Fruit fly (Drosophila melanogaster) whole organism, adult: Measurements from ENCODE around the gene Tbc1d15-17.

Experiments
- CG33017 ChIP-seq: fragments of 200-800 bp; sonication (Bioruptor generic); optimal IDR thresholded peaks from 2 replicates; lab custom pipeline; 2018; ENCODE audit warnings: missing biosample characterization, mild to moderate bottlenecking, missing genetic modification characterization, moderate library complexity
- CG5204 ChIP-seq: fragments of 200-800 bp; sonication (Bioruptor generic); optimal IDR thresholded peaks from 2 replicates; lab custom pipeline; 2016; ENCODE audit warnings: missing biosample characterization, missing genetic modification characterization
- CG7045 ChIP-seq: fragments of 200-800 bp; sonication (Bioruptor generic); optimal IDR thresholded peaks from 2 replicates; lab custom pipeline; 2017; ENCODE audit warnings: missing biosample characterization, mild to moderate bottlenecking, missing genetic modification characterization
- Clk ChIP-seq: fragments of 200-800 bp; sonication (Bioruptor generic); optimal IDR thresholded peaks from 2 replicates; lab custom pipeline; 2017; ENCODE audit warnings: missing biosample characterization, missing genetic modification characterization
- Crg-1 ChIP-seq: fragments of 200-800 bp; sonication (Bioruptor generic); optimal IDR thresholded peaks from 2 replicates; lab custom pipeline; 2016; ENCODE audit warnings: missing biosample characterization, missing genetic modification characterization
- Hr96 ChIP-seq: fragments of 200-800 bp; sonication (Bioruptor generic); optimal IDR thresholded peaks from 2 replicates; lab custom pipeline; 2016; ENCODE audit warnings: missing biosample characterization, missing genetic modification characterization
- cic ChIP-seq: fragments of 200-800 bp; sonication (Bioruptor generic); optimal IDR thresholded peaks from 2 replicates; lab custom pipeline; 2017; ENCODE audit warnings: missing biosample characterization, mild to moderate bottlenecking, missing genetic modification characterization, moderate library complexity
- cnc ChIP-seq, 2 experiments: fragments of >200 bp; optimal IDR thresholded peaks; 2 replicates each; lab custom pipeline; 2017
- kay ChIP-seq: fragments of 200-800 bp; sonication (Bioruptor generic); peaks from one replicate; lab custom pipeline; 2016; ENCODE audit warnings: missing biosample characterization, missing genetic modification characterization, borderline replicate concordance
- ovo ChIP-seq: fragments of 200-800 bp; sonication (Bioruptor generic); optimal IDR thresholded peaks from 2 replicates; lab custom pipeline; 2016; ENCODE audit warnings: missing biosample characterization, missing genetic modification characterization
- tj ChIP-seq: fragments of 200-800 bp; sonication (Bioruptor generic); optimal IDR thresholded peaks from 3 replicates; lab custom pipeline; 2017; ENCODE audit warnings: missing biosample characterization, mild to moderate bottlenecking, missing genetic modification characterization, moderate library complexity
- toe ChIP-seq: fragments of 200-800 bp; sonication (Bioruptor generic); optimal IDR thresholded peaks from 2 replicates; lab custom pipeline; 2016; ENCODE audit warnings: missing biosample characterization, missing genetic modification characterization

DNA sequence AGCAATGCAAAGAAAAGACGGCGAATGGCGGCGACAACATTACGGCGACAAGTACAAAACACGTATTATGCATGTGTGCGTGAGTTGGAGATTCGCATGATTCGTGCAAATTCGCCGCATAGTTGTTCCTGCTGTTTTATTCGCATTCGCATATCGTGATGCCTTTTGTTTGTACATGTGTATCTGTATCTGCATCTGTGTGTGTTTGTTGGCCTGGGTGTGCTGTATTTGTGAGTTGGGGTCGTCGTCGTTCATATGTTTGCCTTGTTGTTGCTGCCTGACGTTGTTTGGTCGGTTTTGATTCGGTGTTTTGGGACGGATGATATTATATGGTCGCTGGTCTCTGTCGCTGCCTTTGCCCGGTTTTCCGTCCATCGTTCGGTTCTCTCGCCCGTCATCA, 40.5 kb downstream of the Tbc1d15-17 start:
- TF ChIP-seq kay (GFP tag; lab: Kevin White, UChicago): no peak
- no peak for TF ChIP-seq Crg-1 (GFP tag; lab: Kevin White, UChicago)
- TF ChIP-seq CG33017: no peak
- TF ChIP-seq Hr96 (GFP tag; lab: Kevin White, UChicago): no peak
- TF ChIP-seq toe: no peak
- no peak for TF ChIP-seq CG5204 (GFP tag; lab: Kevin White, UChicago)
- TF ChIP-seq ovo: no peak
- TF ChIP-seq cnc (optimal IDR thresholded peaks at IDR 0.05; lab: Kevin White, UChicago): no peak
- TF ChIP-seq Clk (GFP tag; lab: Kevin White, UChicago): no peak
- TF ChIP-seq cic (GFP tag; lab: Kevin White, UChicago): no peak
- TF ChIP-seq tj (GFP tag; lab: Kevin White, UChicago): no peak
- TF ChIP-seq CG7045: no peak
